Fruit fly (Drosophila melanogaster): Measurements from ENCODE around the gene Hmgcl.

The Hmgcl gene

dm6 chr2L:6945088-6945487 lies 15.1 kb upstream of the Hmgcl start, which contains the start of gene Fgop2:
Gene Fgop2, minus strand, starts transcription at chr2L:6945289.
- no peak for TF ChIP-seq noc (tag; optimal IDR thresholded peaks at IDR 0.05)

- TF ChIP-seq noc (tag; optimal IDR thresholded peaks at IDR 0.05), result no peak
These were observed 11.6 kb upstream of the Hmgcl start, which contains the start of gene ihog for dm6 chr2L:6948540-6948942. Gene ihog, minus strand, starts transcription at chr2L:6948808.

DNA sequence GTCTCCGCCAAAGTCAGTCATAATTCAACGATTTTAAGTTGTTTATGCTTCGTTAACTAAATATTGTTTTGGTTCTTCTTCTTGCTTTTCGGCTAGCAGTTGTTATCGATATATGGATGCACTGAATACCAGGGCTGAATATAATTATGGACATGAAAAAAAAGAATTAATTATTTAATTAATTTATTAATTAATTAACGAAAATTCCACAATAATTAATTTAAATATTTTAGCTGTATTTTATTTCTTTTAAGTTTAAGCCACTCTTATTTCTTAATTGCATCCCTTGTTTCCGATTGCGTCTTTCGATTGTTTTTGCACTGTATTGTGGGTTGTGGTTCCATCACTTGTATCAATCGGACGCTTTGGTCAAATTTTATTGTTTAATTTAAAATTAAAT lies 10.1 kb upstream of the Hmgcl start, which contains the start of the genes Gas41 and SA1:
Gas41 (minus strand) TSS at position 112 of the 400 bp plus-strand sequence.
SA1 (plus strand) TSS at position 326 of the 400 bp plus-strand sequence.
- peak; percentile 89 for TF ChIP-seq noc (tag; optimal IDR thresholded peaks at IDR 0.05)

- no peak for TF ChIP-seq noc (tag; optimal IDR thresholded peaks at IDR 0.05)
These were observed 3.5 kb upstream of the Hmgcl start, which contains the start of the genes CG13775 and CG3430 for dm6 chr2L:6956725-6957124. Gene CG13775, minus strand, starts transcription at chr2L:6956950. Gene CG3430, plus strand, starts transcription at chr2L:6957008.

DNA sequence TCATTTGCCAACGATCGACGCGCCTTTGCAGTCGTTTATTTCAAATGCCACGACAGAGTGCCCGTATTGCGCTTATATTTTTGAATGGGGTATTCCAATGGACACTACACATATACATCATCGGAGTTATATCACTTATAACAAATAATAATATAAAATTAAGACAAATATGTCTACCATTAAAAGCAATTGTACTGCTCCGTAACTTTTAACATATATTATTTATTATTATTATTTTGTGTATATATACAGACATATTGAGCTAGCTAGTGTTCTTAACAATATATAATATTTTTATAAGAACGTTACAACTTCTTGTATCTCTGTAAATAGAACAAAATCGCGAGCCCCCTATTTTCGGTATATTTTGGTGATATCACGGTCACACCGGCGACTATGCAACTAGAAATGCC lies 3.9 kb downstream of the Hmgcl start, which contains the start of the genes sip2 and Coprox:
sip2 (minus strand) TSS at position 53 of the 413 bp plus-strand sequence.
Coprox (plus strand) TSS at position 400 of the 413 bp plus-strand sequence.
- TF ChIP-seq noc (tag; optimal IDR thresholded peaks at IDR 0.05), result peak; percentile 59

- TF ChIP-seq noc (tag; optimal IDR thresholded peaks at IDR 0.05), result no peak
These were observed 4.5 kb downstream of the Hmgcl start for dm6 chr2L:6964632-6965031.

DNA sequence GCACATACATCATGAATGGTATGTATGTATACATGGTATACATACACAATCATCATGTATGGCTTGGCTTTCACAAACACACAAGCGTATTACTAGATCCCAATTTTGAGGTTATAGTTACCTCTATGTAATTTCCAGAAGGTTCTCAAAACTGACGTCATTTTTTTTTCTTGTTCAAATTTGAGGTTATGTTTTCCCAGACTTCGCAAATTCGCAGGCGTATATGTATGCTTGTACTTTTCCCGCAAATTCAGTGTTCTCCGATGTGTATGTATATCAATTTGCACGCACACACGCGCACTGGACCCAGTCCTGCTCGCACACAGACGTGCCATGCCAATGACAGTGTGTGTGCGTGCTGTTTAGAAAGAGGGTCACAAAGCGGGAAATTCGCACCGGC lies 6.1 kb downstream of the Hmgcl start:
- TF ChIP-seq noc (tag; optimal IDR thresholded peaks at IDR 0.05), result no peak

dm6 chr2L:6967422-6968012 lies 7.3 kb downstream of the Hmgcl start, which contains the start of gene Sumo:
Gene Sumo, minus strand, starts transcription at chr2L:6967644.
- no peak for TF ChIP-seq noc (tag; optimal IDR thresholded peaks at IDR 0.05)

DNA sequence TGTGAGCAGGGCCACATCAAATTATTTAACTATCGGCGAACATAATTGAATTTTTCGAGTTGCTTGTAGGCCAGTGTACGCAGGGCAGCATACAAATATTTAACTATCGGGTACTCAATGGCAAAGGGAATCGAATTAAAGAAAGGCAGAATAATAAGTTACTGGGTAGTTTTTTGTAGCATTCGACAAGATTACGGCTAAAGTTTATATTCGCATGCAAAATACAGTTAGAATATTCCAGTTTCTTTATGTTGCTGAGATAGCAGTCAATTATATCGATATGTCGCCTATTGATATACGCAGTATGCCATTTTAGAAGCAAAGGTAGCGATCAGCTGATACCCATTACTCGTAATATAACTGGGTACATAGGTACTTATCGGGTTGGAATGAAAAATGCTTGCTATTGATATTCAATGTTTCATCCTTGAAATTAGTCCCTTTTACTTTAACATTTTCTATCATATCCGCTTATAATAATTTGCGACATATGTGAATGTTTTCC lies 7.9 kb downstream of the Hmgcl start:
- TF ChIP-seq noc (tag; optimal IDR thresholded peaks at IDR 0.05), result no peak

dm6 chr2L:6970813-6971212 lies 10.6 kb downstream of the Hmgcl start:
- TF ChIP-seq noc (tag; optimal IDR thresholded peaks at IDR 0.05), result no peak

- no peak for TF ChIP-seq noc (tag; optimal IDR thresholded peaks at IDR 0.05)
These were observed 11.4 kb downstream of the Hmgcl start, which contains the start of gene snRNP-U1-70K for dm6 chr2L:6971597-6972036. Gene snRNP-U1-70K, minus strand, starts transcription at chr2L:6971737.

dm6 chr2L:6991085-6991484 lies 30.9 kb downstream of the Hmgcl start:
- no peak for TF ChIP-seq noc (tag; optimal IDR thresholded peaks at IDR 0.05)

DNA sequence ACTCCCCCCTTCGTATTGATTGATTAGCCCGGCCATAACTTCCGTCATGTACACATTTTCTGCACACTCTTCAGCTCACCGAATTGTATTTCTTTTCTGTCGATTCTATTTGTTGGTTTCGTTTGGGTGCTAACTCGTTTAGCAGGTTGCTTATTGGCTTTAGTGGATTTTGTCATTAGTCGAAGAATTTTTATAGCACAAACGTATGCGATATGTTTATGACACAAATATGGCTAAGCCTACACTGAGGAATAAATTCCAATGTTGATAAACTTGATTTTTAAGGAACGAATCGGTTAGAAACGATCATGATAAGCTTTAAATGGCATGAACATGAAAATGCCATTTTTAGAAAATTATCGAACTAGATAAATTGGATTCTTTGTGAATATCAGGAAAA lies 38.6 kb downstream of the Hmgcl start:
- no peak for TF ChIP-seq noc (tag; optimal IDR thresholded peaks at IDR 0.05)

- no peak for TF ChIP-seq noc (tag; optimal IDR thresholded peaks at IDR 0.05)
These were observed 44.1 kb downstream of the Hmgcl start for dm6 chr2L:7004304-7004703.

dm6 chr2L:7005489-7005888 lies 45.3 kb downstream of the Hmgcl start:
- TF ChIP-seq noc (tag; optimal IDR thresholded peaks at IDR 0.05), result no peak

DNA sequence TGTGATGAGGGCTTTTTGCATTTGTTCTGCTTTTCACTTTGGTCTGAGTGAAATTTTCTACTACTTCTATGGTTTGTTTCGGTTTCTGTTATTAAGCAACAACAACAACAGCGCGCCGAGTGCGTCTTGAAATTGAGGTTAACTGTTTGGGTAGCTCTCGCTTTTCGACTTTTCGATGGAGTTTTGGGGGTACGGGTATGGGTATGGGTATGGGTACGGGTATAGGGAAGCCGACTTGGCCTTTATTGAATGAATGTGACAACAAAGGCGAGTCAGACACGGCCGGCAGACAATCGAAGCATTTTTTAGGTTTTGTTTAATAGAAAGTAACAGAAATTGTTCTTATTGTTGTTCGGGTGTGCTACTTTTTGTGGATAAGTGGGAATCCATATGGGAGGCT lies 47.4 kb downstream of the Hmgcl start:
- no peak for TF ChIP-seq noc (tag; optimal IDR thresholded peaks at IDR 0.05)

DNA sequence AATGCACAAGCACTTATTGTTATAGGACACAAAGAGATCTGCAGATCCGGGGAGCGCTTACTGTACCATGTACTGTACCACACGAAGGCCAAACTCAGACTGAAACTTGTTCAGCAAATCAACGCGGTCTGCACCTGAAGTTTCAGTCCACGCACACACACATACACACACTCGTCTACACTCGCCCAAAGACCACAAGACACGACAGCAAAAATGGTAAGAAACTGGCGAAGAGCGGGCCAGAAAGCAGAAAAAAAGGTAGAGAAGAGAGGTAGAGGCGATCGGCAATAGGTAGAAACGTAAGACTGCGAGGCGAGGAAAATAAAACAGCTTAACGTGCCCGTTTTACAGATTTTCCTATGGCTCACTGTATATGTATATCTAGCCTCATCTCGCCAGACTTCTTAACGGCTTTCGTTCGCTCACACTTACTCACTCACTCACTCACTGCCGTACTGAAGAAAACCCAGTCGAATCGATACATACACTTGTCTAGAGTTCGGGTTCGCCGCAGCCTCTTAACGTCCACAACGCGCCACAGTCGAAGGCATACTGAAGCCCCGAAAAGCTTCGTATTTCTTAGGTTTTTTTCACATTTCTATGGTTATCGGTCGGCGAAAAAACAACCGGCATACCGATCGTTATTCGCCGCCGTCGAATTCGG lies 49.8 kb downstream of the Hmgcl start, which contains the start of gene uif:
uif (minus strand) TSS at position 553 of the 664 bp plus-strand sequence.
- no peak for TF ChIP-seq noc (tag; optimal IDR thresholded peaks at IDR 0.05)

All from whole organism, larva.